Worm (Caenorhabditis elegans) whole organism, late embryonic: ENCODE data around the gene thoc-5.

Experiments used
- C38D4.7 ChIP-seq: fragments of 200-800 bp; sonication (Bioruptor generic); optimal IDR thresholded peaks from 2 replicates; lab custom pipeline; 2018; ENCODE audit warnings: mild to moderate bottlenecking, missing genetic modification characterization, moderate library complexity, missing compliant biosample characterization
- F13H6.1 ChIP-seq: sonication (generic microtip); optimal IDR thresholded peaks from 2 replicates; lab custom pipeline; 2016; ENCODE audit warnings: missing genetic modification characterization, missing compliant biosample characterization
- K02D7.2 ChIP-seq: sonication (generic microtip); optimal IDR thresholded peaks from 2 replicates; lab custom pipeline; 2017; ENCODE audit warnings: mild to moderate bottlenecking, missing genetic modification characterization, missing compliant biosample characterization
- T23F11.4 ChIP-seq: fragments of 200-800 bp; sonication (Bioruptor generic); optimal IDR thresholded peaks from 2 replicates; lab custom pipeline; 2018; ENCODE audit warnings: mild to moderate bottlenecking, missing genetic modification characterization, missing compliant biosample characterization
- ceh-14 ChIP-seq: sonication (generic microtip); optimal IDR thresholded peaks from 2 replicates; lab custom pipeline; 2016; ENCODE audit warnings: missing genotype, missing genetic modification characterization, missing compliant biosample characterization
- ceh-18 ChIP-seq: sonication (generic microtip); optimal IDR thresholded peaks from 2 replicates; lab custom pipeline; 2016; ENCODE audit warnings: missing genetic modification characterization, missing compliant biosample characterization
- ceh-19 ChIP-seq: fragments of 200-800 bp; sonication (Bioruptor generic); optimal IDR thresholded peaks from 2 replicates; lab custom pipeline; 2018; ENCODE audit warnings: mild to moderate bottlenecking, missing genetic modification characterization, missing compliant biosample characterization
- ceh-2 ChIP-seq: sonication (generic microtip); optimal IDR thresholded peaks from 2 replicates; lab custom pipeline; 2016; ENCODE audit warnings: missing genotype, missing genetic modification characterization, missing compliant biosample characterization
- ceh-30 ChIP-seq: fragments of 150-350 bp; optimal IDR thresholded peaks from 2 replicates; lab custom pipeline; 2014; ENCODE audit warnings: missing biosample characterization, missing genetic modification characterization
- ceh-48 ChIP-seq: sonication (generic microtip); optimal IDR thresholded peaks from 2 replicates; lab custom pipeline; 2016; ENCODE audit warnings: missing genetic modification characterization, inconsistent platforms, missing compliant biosample characterization
- ceh-6 ChIP-seq: fragments of 200-800 bp; sonication (Bioruptor generic); optimal IDR thresholded peaks from 2 replicates; lab custom pipeline; 2018; ENCODE audit warnings: mild to moderate bottlenecking, missing genetic modification characterization, missing compliant biosample characterization
- dmd-4 ChIP-seq: sonication (generic microtip); optimal IDR thresholded peaks from 2 replicates; lab custom pipeline; 2016; ENCODE audit warnings: borderline replicate concordance, missing genetic modification characterization, missing compliant biosample characterization
- elt-2 ChIP-seq: sonication (generic microtip); optimal IDR thresholded peaks from 2 replicates; lab custom pipeline; 2016; ENCODE audit warnings: missing genetic modification reagents, missing genetic modification characterization, missing compliant biosample characterization
- elt-4 ChIP-seq: sonication (generic microtip); optimal IDR thresholded peaks from 2 replicates; lab custom pipeline; 2016; ENCODE audit warnings: missing genetic modification characterization, missing compliant biosample characterization
- ets-4 ChIP-seq: sonication (generic microtip); optimal IDR thresholded peaks from 2 replicates; lab custom pipeline; 2016; ENCODE audit warnings: missing genetic modification characterization, missing compliant biosample characterization
- fkh-10 ChIP-seq: fragments of 150-350 bp; optimal IDR thresholded peaks from 2 replicates; lab custom pipeline; 2014; ENCODE audit warnings: missing biosample characterization, missing genetic modification reagents, missing genetic modification characterization
- hlh-13 ChIP-seq: fragments of 200-800 bp; sonication (Bioruptor generic); optimal IDR thresholded peaks from 2 replicates; lab custom pipeline; 2018; ENCODE audit warnings: mild to moderate bottlenecking, missing genetic modification characterization, missing compliant biosample characterization
- hlh-30 ChIP-seq: sonication (generic microtip); optimal IDR thresholded peaks from 2 replicates; lab custom pipeline; 2017; ENCODE audit warnings: antibody characterized with exemption, missing genetic modification characterization, missing compliant biosample characterization; ENCODE audit not compliant: insufficient read depth
- hlh-6 ChIP-seq: sonication (generic microtip); optimal IDR thresholded peaks from 2 replicates; lab custom pipeline; 2016; ENCODE audit warnings: missing genotype, missing genetic modification characterization, missing compliant biosample characterization
- hlh-8 ChIP-seq: sonication (generic microtip); optimal IDR thresholded peaks from 2 replicates; lab custom pipeline; 2016; ENCODE audit warnings: missing genotype, missing genetic modification characterization, missing compliant biosample characterization
- nhr-11 ChIP-seq: fragments of 150-350 bp; optimal IDR thresholded peaks from 2 replicates; lab custom pipeline; 2014; ENCODE audit warnings: missing biosample characterization, missing genetic modification characterization
- npax-4 ChIP-seq: sonication (generic microtip); optimal IDR thresholded peaks from 2 replicates; lab custom pipeline; 2016; ENCODE audit warnings: missing genetic modification characterization, missing compliant biosample characterization
- pat-9 ChIP-seq: fragments of 200-800 bp; sonication (Bioruptor generic); optimal IDR thresholded peaks from 2 replicates; lab custom pipeline; 2018; ENCODE audit warnings: mild to moderate bottlenecking, missing genetic modification characterization, moderate library complexity, missing compliant biosample characterization
- pax-1 ChIP-seq: fragments of 150-350 bp; optimal IDR thresholded peaks from 2 replicates; lab custom pipeline; 2014; ENCODE audit warnings: missing biosample characterization, missing genetic modification characterization
- pha-2 ChIP-seq: sonication (generic microtip); optimal IDR thresholded peaks from 2 replicates; lab custom pipeline; 2017; ENCODE audit warnings: mild to moderate bottlenecking, missing genetic modification characterization, missing compliant biosample characterization
- pros-1 ChIP-seq: fragments of 150-350 bp; optimal IDR thresholded peaks from 2 replicates; lab custom pipeline; 2014; ENCODE audit warnings: missing biosample characterization, missing genetic modification reagents, missing genetic modification characterization
- ref-2 ChIP-seq: sonication (generic microtip); optimal IDR thresholded peaks from 2 replicates; lab custom pipeline; 2016; ENCODE audit warnings: missing genetic modification characterization, missing compliant biosample characterization
- sdc-2 ChIP-seq: sonication (generic microtip); optimal IDR thresholded peaks from 2 replicates; lab custom pipeline; 2016; ENCODE audit warnings: missing genotype, missing genetic modification characterization, missing compliant biosample characterization
- sox-2 ChIP-seq: fragments of 200-800 bp; sonication (Bioruptor generic); IDR thresholded peaks from 2 replicates; pipeline ENCODE4 v1.3.6; 2022; ENCODE audit warnings: missing genetic modification reagents, missing genetic modification characterization, missing compliant biosample characterization
- sox-4 ChIP-seq: sonication (generic microtip); optimal IDR thresholded peaks from 2 replicates; lab custom pipeline; 2017; ENCODE audit warnings: mild to moderate bottlenecking, missing genetic modification characterization, inconsistent platforms, missing compliant biosample characterization
- syd-9 ChIP-seq: sonication (generic microtip); optimal IDR thresholded peaks from 2 replicates; lab custom pipeline; 2016; ENCODE audit warnings: mild to moderate bottlenecking, missing genetic modification characterization, moderate library complexity, missing compliant biosample characterization
- ttx-3 ChIP-seq: sonication (generic microtip); optimal IDR thresholded peaks from 2 replicates; lab custom pipeline; 2016; ENCODE audit warnings: missing genetic modification reagents, missing genetic modification characterization, missing compliant biosample characterization
- unc-3 ChIP-seq, 2 experiments: fragments of 200-800 bp in 1 of 2; sonication (Bioruptor generic) in 1 of 2; sonication (generic microtip) in 1 of 2; conservative IDR thresholded peaks in 1 of 2; optimal IDR thresholded peaks in 1 of 2; 2 replicates each; pipeline versions ENCODE4 v1.3.6 to Lab custom; 2016 to 2022; ENCODE audit warnings: missing compliant biosample characterization in 2 of 2, missing genetic modification characterization in 2 of 2, missing genetic modification reagents in 1 of 2
- unc-42 ChIP-seq: sonication (generic microtip); optimal IDR thresholded peaks from 2 replicates; lab custom pipeline; 2016; ENCODE audit warnings: missing genotype, missing genetic modification characterization, missing compliant biosample characterization
- unc-55 ChIP-seq: sonication (generic microtip); optimal IDR thresholded peaks from 2 replicates; lab custom pipeline; 2017; ENCODE audit warnings: missing biosample characterization, missing genetic modification reagents, missing genetic modification characterization
- zip-5 ChIP-seq: sonication (generic microtip); optimal IDR thresholded peaks from 2 replicates; lab custom pipeline; 2016; ENCODE audit warnings: missing genetic modification characterization, missing compliant biosample characterization
- ztf-16 ChIP-seq: sonication (generic microtip); optimal IDR thresholded peaks from 2 replicates; lab custom pipeline; 2017; ENCODE audit warnings: missing genetic modification characterization, missing compliant biosample characterization

Gene thoc-5

DNA sequence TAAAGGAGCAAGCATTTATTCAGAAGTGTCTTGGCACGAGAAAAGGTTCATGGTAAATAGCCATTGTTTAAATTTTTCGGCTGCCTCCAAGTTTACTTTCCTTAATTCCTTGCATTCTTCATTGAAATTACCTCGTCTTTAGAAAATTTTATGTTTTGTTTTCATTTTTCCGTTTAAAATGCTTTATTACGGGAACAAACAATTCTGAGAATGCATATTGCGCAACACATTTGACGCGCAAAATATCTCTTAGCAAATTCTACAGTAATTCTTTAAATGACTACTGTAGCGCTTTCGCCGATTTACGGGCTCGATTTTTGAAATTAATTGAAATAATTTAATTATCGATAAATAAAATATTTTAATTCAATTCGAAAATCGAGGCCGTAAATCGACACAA is 4.6 kb downstream of the thoc-5 start:
- no peak for TF ChIP-seq unc-42 (tag; lab: Kevin White, UChicago)
- TF ChIP-seq sox-4: no peak
- TF ChIP-seq npax-4 (tag; lab: Kevin White, UChicago): no peak
- no peak for TF ChIP-seq ceh-18
- TF ChIP-seq pros-1 (tag; lab: Kevin White, UChicago): no peak
- TF ChIP-seq ztf-16 (tag; lab: Kevin White, UChicago): no peak
- TF ChIP-seq hlh-8 (tag; lab: Kevin White, UChicago): no peak
- TF ChIP-seq pax-1 (tag; lab: Kevin White, UChicago): no peak
- TF ChIP-seq hlh-13 (GFP tag; lab: Kevin White, UChicago): no peak
- no peak for TF ChIP-seq dmd-4 (tag; lab: Kevin White, UChicago)
- no peak for TF ChIP-seq ceh-30 (tag; lab: Kevin White, UChicago)
- TF ChIP-seq, all 69 proteins: peak for 0

DNA sequence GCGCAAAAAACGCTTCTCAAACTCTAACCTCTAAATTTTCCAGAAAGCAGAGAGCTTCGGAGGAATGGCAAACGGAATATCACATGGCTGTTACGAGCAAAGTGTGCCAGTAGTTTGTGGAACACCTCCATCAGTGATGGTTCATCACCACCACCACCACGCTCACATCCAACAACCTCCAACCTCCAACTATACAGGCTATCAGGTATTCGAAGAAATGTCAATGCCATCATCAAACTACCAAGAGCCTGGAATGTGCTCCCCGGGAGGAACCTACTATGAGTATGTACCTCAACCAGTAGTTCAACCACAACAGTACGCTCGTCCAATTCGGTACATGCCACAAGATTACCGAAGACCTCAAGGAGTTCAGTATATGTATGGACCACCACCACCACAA is 5.6 kb downstream of the thoc-5 start:
- TF ChIP-seq ref-2 (tag; lab: Kevin White, UChicago) (no peak), unc-55 (GFP tag; lab: Kevin White, UChicago) (no peak), ceh-30 (tag; lab: Kevin White, UChicago) (no peak), nhr-11 (tag; lab: Kevin White, UChicago) (no peak), hlh-30 (tag; lab: Kevin White, UChicago) (no peak), hlh-6 (tag; lab: Kevin White, UChicago) (no peak), hlh-8 (tag; lab: Kevin White, UChicago) (no peak), ceh-14 (no peak), npax-4 (tag; lab: Kevin White, UChicago) (no peak), sox-2 (GFP tag; lab: Robert Waterston, UW) (no peak), ceh-2 (tag; lab: Kevin White, UChicago) (no peak), pax-1 (tag; lab: Kevin White, UChicago) (no peak), ceh-48 (tag; lab: Kevin White, UChicago) (no peak), zip-5 (tag; lab: Kevin White, UChicago) (no peak), pros-1 (tag; lab: Kevin White, UChicago) (no peak)
- TF ChIP-seq, all 69 proteins: peak for 0

DNA sequence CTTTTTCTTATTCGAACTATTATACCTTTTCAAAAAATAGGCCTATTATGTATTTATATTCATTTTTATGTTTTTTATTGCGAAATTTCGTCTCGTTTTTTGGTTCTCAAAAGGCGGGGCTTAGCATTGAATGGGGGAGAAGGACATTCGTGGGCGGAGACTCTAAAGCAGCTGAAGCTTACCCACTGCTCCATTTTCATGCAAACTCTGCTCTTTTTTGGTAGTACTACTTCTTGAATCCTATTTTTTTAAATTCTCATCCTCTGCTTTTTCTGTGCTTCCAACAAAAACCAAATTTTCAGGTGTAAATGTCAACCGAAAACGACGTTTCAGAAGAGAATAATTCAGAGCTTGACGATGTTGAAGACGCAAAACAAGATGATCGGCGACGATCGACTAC is 7.8 kb downstream of the thoc-5 start, which contains the start of gene ZK121.2:
Gene ZK121.2, plus strand, starts transcription at position 301 of the 400 bp plus-strand sequence.
- TF ChIP-seq syd-9 (tag; lab: Kevin White, UChicago) (no peak), hlh-6 (tag; lab: Kevin White, UChicago) (no peak), elt-4 (tag; lab: Kevin White, UChicago) (no peak), unc-3 (GFP tag; conservative IDR thresholded peaks at IDR 0.05; lab: Robert Waterston, UW) (no peak), unc-3 (tag; optimal IDR thresholded peaks at IDR 0.05; lab: Kevin White, UChicago) (no peak), ceh-48 (tag; lab: Kevin White, UChicago) (no peak), ets-4 (tag; lab: Kevin White, UChicago) (no peak), K02D7.2 (tag; lab: Kevin White, UChicago) (no peak), ceh-6 (no peak), sdc-2 (tag; lab: Kevin White, UChicago) (no peak), ceh-19 (GFP tag; lab: Kevin White, UChicago) (no peak), elt-2 (tag; lab: Kevin White, UChicago) (no peak), F13H6.1 (no peak), fkh-10 (no peak), pha-2 (no peak), ttx-3 (tag; lab: Kevin White, UChicago) (no peak), hlh-8 (tag; lab: Kevin White, UChicago) (no peak), T23F11.4 (GFP tag; lab: Kevin White, UChicago) (no peak)

DNA sequence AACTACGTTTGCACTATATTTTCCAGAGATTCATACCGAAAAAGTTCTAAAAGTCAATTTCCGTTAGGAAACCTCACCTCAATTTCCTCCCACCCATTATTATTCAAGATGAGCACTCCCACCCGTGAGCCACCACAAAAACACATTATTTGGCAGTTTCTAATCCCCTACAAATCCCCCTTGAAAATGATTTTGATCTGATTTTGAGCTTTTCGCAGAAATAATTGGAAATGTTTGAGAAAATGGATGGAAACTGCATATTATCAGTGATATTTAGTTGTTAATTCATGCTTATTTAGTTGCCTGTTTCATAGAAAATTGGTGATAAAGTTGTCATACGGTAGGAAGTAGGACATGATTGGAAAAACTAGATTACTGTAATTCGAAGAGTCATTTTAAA is 8.7 kb downstream of the thoc-5 start:
- TF ChIP-seq C38D4.7 (GFP tag; lab: Kevin White, UChicago) (no peak), pat-9 (tag; lab: Kevin White, UChicago) (no peak)
- TF ChIP-seq, all 69 proteins: peak for 0
